Worm (Caenorhabditis elegans): ENCODE measurements around the gene ugt-16.

- no peak for TF ChIP-seq K09A11.1 (tag; optimal IDR thresholded peaks at IDR 0.05; ENCODE audit: insufficient read depth)
- TF ChIP-seq tbx-2 (tag; optimal IDR thresholded peaks at IDR 0.05) = no peak
- TF ChIP-seq ztf-16 (tag; optimal IDR thresholded peaks at IDR 0.05) = no peak
- no peak for TF ChIP-seq ets-4 (tag; optimal IDR thresholded peaks at IDR 0.05)
- TF ChIP-seq K02D7.2 (tag; optimal IDR thresholded peaks at IDR 0.05) = no peak
- no peak for TF ChIP-seq F13H6.1 (tag; optimal IDR thresholded peaks at IDR 0.05)
- no peak for TF ChIP-seq pha-4 (tag; optimal IDR thresholded peaks at IDR 0.05)
Measured at ce11 chrV:12803274-12803673, 21.6 kb upstream of the ugt-16 start, which contains the start of gene srbc-45.

Measured in whole organism, late embryonic.